Worm (Caenorhabditis elegans): ENCODE measurements around the gene C06E4.3.

DNA sequence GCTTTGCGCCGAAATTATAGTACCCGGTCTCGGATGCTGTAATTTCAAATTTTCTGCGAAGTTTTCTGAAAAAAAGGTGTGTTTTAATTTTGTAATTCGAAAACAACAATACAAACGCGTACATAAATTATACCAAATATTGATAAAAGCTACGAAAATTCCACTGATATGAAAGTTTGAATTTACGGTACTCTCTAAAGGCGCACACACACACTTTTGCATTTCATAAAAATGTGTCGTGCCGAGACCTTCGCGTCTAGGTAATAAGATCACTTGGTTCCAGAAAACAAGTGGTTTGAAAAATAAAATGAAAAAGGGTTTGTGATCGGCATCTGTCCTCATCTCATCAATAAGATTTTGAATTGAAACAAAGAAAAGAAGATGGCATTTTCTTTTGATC, 50.2 kb downstream of the C06E4.3 start:
- no peak for TF ChIP-seq ztf-11 (tag; optimal IDR thresholded peaks at IDR 0.05)
- no peak for TF ChIP-seq blmp-1 (tag; optimal IDR thresholded peaks at IDR 0.05)
- no peak for TF ChIP-seq pha-4 (tag; optimal IDR thresholded peaks at IDR 0.05)
- no peak for TF ChIP-seq unc-39 (tag; optimal IDR thresholded peaks at IDR 0.05)
- no peak for TF ChIP-seq lsy-2 (tag; optimal IDR thresholded peaks at IDR 0.05)
- TF ChIP-seq snpc-4 (tag; optimal IDR thresholded peaks at IDR 0.05), result no peak
- no peak for TF ChIP-seq unc-62 (GFP tag; optimal IDR thresholded peaks at IDR 0.05)
- no peak for TF ChIP-seq nhr-12 (tag; optimal IDR thresholded peaks at IDR 0.05)
- TF ChIP-seq nhr-28 (tag; optimal IDR thresholded peaks at IDR 0.05), result no peak
- TF ChIP-seq lin-32 (GFP tag; optimal IDR thresholded peaks at IDR 0.05), result no peak
- TF ChIP-seq ceh-43 (GFP tag; optimal IDR thresholded peaks at IDR 0.05), result no peak
- TF ChIP-seq nhr-76 (tag; optimal IDR thresholded peaks at IDR 0.05), result no peak
- no peak for TF ChIP-seq mab-5 (tag; optimal IDR thresholded peaks at IDR 0.05)
- TF ChIP-seq cnd-1 (tag; optimal IDR thresholded peaks at IDR 0.05), result no peak

Measured in whole organism, mixed stage, embryonic.